Worm (Caenorhabditis elegans) whole organism, late embryonic: Measurements from ENCODE around the gene nlp-36.

Experiments used
- T23F11.4 ChIP-seq: fragments of 200-800 bp; sonication (Bioruptor generic); optimal IDR thresholded peaks from 2 replicates; lab custom pipeline; 2018; ENCODE audit warnings: mild to moderate bottlenecking, missing genetic modification characterization, missing compliant biosample characterization
- ahr-1 ChIP-seq: sonication (generic microtip); optimal IDR thresholded peaks from 2 replicates; lab custom pipeline; 2016; ENCODE audit warnings: missing genetic modification characterization, missing compliant biosample characterization
- ceh-19 ChIP-seq: fragments of 200-800 bp; sonication (Bioruptor generic); optimal IDR thresholded peaks from 2 replicates; lab custom pipeline; 2018; ENCODE audit warnings: mild to moderate bottlenecking, missing genetic modification characterization, missing compliant biosample characterization
- ceh-45 ChIP-seq: fragments of 200-800 bp; sonication (Bioruptor generic); IDR thresholded peaks from 2 replicates; pipeline ENCODE4 v1.3.6; 2022; ENCODE audit warnings: missing genetic modification reagents, missing genetic modification characterization, missing compliant biosample characterization
- ceh-9 ChIP-seq: sonication (generic microtip); optimal IDR thresholded peaks from 2 replicates; lab custom pipeline; 2016; ENCODE audit warnings: mild to moderate bottlenecking, missing genetic modification characterization, inconsistent platforms, missing compliant biosample characterization
- lin-11 ChIP-seq: fragments of 200-800 bp; sonication (Bioruptor generic); optimal IDR thresholded peaks from 2 replicates; lab custom pipeline; 2018; ENCODE audit warnings: mild to moderate bottlenecking, missing genetic modification characterization, missing compliant biosample characterization
- mec-3 ChIP-seq: sonication (generic microtip); optimal IDR thresholded peaks from 2 replicates; lab custom pipeline; 2016; ENCODE audit warnings: borderline replicate concordance, missing genetic modification characterization, missing compliant biosample characterization
- nfya-1 ChIP-seq: sonication (generic microtip); optimal IDR thresholded peaks from 2 replicates; lab custom pipeline; 2017; ENCODE audit warnings: missing genetic modification characterization, mild to moderate bottlenecking, missing compliant biosample characterization, antibody characterized with exemption, moderate library complexity
- pax-1 ChIP-seq: fragments of 150-350 bp; optimal IDR thresholded peaks from 2 replicates; lab custom pipeline; 2014; ENCODE audit warnings: missing biosample characterization, missing genetic modification characterization
- pha-4 ChIP-seq: fragments of 150-350 bp; optimal IDR thresholded peaks from 2 replicates; lab custom pipeline; 2018; ENCODE audit warnings: missing biosample characterization, missing genetic modification reagents, missing genetic modification characterization
- sox-4 ChIP-seq: sonication (generic microtip); optimal IDR thresholded peaks from 2 replicates; lab custom pipeline; 2017; ENCODE audit warnings: mild to moderate bottlenecking, missing genetic modification characterization, inconsistent platforms, missing compliant biosample characterization

- TF ChIP-seq ahr-1 (tag; lab: Kevin White, UChicago) = no peak
- no peak for TF ChIP-seq sox-4
- no peak for TF ChIP-seq mec-3 (tag; lab: Kevin White, UChicago)
- no peak for TF ChIP-seq ceh-45 (GFP tag; lab: Robert Waterston, UW)
- no peak for TF ChIP-seq T23F11.4 (GFP tag; lab: Kevin White, UChicago)
- TF ChIP-seq pax-1 (tag; lab: Kevin White, UChicago) = no peak
- TF ChIP-seq nfya-1 (tag; lab: Kevin White, UChicago) = no peak
- TF ChIP-seq lin-11 = no peak
- TF ChIP-seq pha-4 (tag; lab: Kevin White, UChicago) = no peak
- TF ChIP-seq ceh-19 = no peak
- no peak for TF ChIP-seq ceh-9
Measured at ce11 chrIII:9502155-9502714, 13.7 kb downstream of the nlp-36 start.
